Fruit fly (Drosophila melanogaster): Measurements from ENCODE around the gene mtd.
A peak's percentile ranks its signal among the peaks of the same experiment; 100 is the strongest.

The mtd gene

dm6 chr3R:5367512-5368169, 17.4 kb upstream of the mtd start (continued):
- TF ChIP-seq CG18262 (tag; optimal IDR thresholded peaks at IDR 0.05) (no peak), cad (GFP tag; optimal IDR thresholded peaks at IDR 0.05) (no peak), CG7357 (GFP tag; IDR thresholded peaks at IDR 0.05) (no peak), ATbp (GFP tag; optimal IDR thresholded peaks at IDR 0.05) (no peak), CG3407 (GFP tag; optimal IDR thresholded peaks at IDR 0.05) (peak; percentile 12), CG18619 (GFP tag; optimal IDR thresholded peaks at IDR 0.05) (no peak), CG14710 (tag; optimal IDR thresholded peaks at IDR 0.05) (no peak), Nf-YC (tag; optimal IDR thresholded peaks at IDR 0.05) (no peak), ash1 (GFP tag; optimal IDR thresholded peaks at IDR 0.05) (peak; percentile 81), CG6854 (GFP tag; optimal IDR thresholded peaks at IDR 0.05) (no peak), Stat92E (GFP tag; optimal IDR thresholded peaks at IDR 0.05) (no peak), Rfx (GFP tag; IDR thresholded peaks at IDR 0.05) (peak; percentile 66), ase (GFP tag; IDR thresholded peaks at IDR 0.05) (no peak; the same call in 2 of the 3 replicates), CG5180 (GFP tag; optimal IDR thresholded peaks at IDR 0.05) (peak; percentile 0), Pdp1 (GFP tag; optimal IDR thresholded peaks at IDR 0.05) (no peak), CG17912 (GFP tag; optimal IDR thresholded peaks at IDR 0.05) (peak; percentile 69), dm (GFP tag; optimal IDR thresholded peaks at IDR 0.05) (no peak), NK7.1 (GFP tag; optimal IDR thresholded peaks at IDR 0.05) (no peak), Oli (tag; optimal IDR thresholded peaks at IDR 0.05) (no peak), C15 (GFP tag; IDR thresholded peaks at IDR 0.05) (no peak), CrebB (tag; optimal IDR thresholded peaks at IDR 0.05) (no peak), CG7786 (GFP tag; optimal IDR thresholded peaks at IDR 0.05) (no peak), CG12219 (GFP tag; optimal IDR thresholded peaks at IDR 0.05) (no peak), pros (GFP tag; optimal IDR thresholded peaks at IDR 0.05) (peak; percentile 83), CG11093 (GFP tag; IDR thresholded peaks at IDR 0.05) (no peak), wor (GFP tag; IDR thresholded peaks at IDR 0.05) (no peak), sisA (GFP tag; IDR thresholded peaks at IDR 0.05) (no peak), CG8478 (optimal IDR thresholded peaks at IDR 0.05) (no peak), CHES-1-like (GFP tag; optimal IDR thresholded peaks at IDR 0.05) (no peak), tup (GFP tag; optimal IDR thresholded peaks at IDR 0.05) (no peak), CG5953 (GFP tag; IDR thresholded peaks at IDR 0.05) (no peak), lilli (GFP tag; optimal IDR thresholded peaks at IDR 0.05) (no peak), disco-r (GFP tag; optimal IDR thresholded peaks at IDR 0.05) (no peak), ind (GFP tag; optimal IDR thresholded peaks at IDR 0.05) (no peak), Hand (GFP tag; optimal IDR thresholded peaks at IDR 0.05) (no peak), ken (GFP tag; IDR thresholded peaks at IDR 0.05) (0 out of 3 replicates have a peak, but pooled peaks have one; percentile 35), CG8388 (GFP tag; optimal IDR thresholded peaks at IDR 0.05) (no peak), PHDP (tag; optimal IDR thresholded peaks at IDR 0.05) (no peak), seq (GFP tag; IDR thresholded peaks at IDR 0.05) (no peak), gro (GFP tag; optimal IDR thresholded peaks at IDR 0.05) (no peak), CG43689 (GFP tag; IDR thresholded peaks at IDR 0.05) (no peak), sens (GFP tag) (no peak), dati (GFP tag; IDR thresholded peaks at IDR 0.05) (no peak), slp2 (GFP tag; optimal IDR thresholded peaks at IDR 0.05) (no peak), tio (GFP tag; optimal IDR thresholded peaks at IDR 0.05) (no peak), lbe (GFP tag; optimal IDR thresholded peaks at IDR 0.05) (no peak), CG7839 (tag; optimal IDR thresholded peaks at IDR 0.05) (no peak), fd102C (GFP tag; optimal IDR thresholded peaks at IDR 0.05) (no peak), CG4730 (GFP tag; IDR thresholded peaks at IDR 0.05) (no peak), fd64A (GFP tag; optimal IDR thresholded peaks at IDR 0.05) (no peak), CG14050 (GFP tag; IDR thresholded peaks at IDR 0.05) (no peak)

Measured in whole organism, embryonic.